Fruit fly (Drosophila melanogaster) Kc167 (cell line): ENCODE data around the gene Phb1.

Experiments used
- Sin3A ChIP-seq: fragments of >200 bp; optimal IDR thresholded peaks from 2 replicates; lab custom pipeline; 2018; ENCODE audit warnings: missing external identifiers
- h ChIP-seq: fragments of >200 bp; optimal IDR thresholded peaks from 3 replicates; lab custom pipeline; 2018; ENCODE audit warnings: missing external identifiers
- psq ChIP-seq: fragments of >200 bp; optimal IDR thresholded peaks from 2 replicates; lab custom pipeline; 2017; ENCODE audit warnings: missing external identifiers
- ttk ChIP-seq: sonication (Bioruptor generic); optimal IDR thresholded peaks from 2 replicates; lab custom pipeline; 2017; ENCODE audit warnings: missing external identifiers

dm6 chr2L:19146645-19147044 is 23.0 kb upstream of the Phb1 start:
- no peak for TF ChIP-seq psq (lab: Kevin White, UChicago)
- no peak for TF ChIP-seq h (lab: Kevin White, UChicago)
- TF ChIP-seq Sin3A (lab: Kevin White, UChicago), result no peak
- no peak for TF ChIP-seq ttk
